Fruit fly (Drosophila melanogaster) whole organism, adult: Measurements from ENCODE around the gene Atat.
A peak's percentile ranks its signal among the peaks of the same experiment; 100 is the strongest.

Source experiments
- CG11617 ChIP-seq: fragments of 200-800 bp; sonication (Bioruptor generic); optimal IDR thresholded peaks from 2 replicates; lab custom pipeline; 2017; ENCODE audit warnings: mild to moderate bottlenecking, missing biosample characterization, missing genetic modification reagents, missing genetic modification characterization
- CG12768 ChIP-seq: fragments of 200-800 bp; sonication (Bioruptor generic); optimal IDR thresholded peaks from 2 replicates; lab custom pipeline; 2017; ENCODE audit warnings: missing biosample characterization, missing genetic modification characterization, mild to moderate bottlenecking, moderate library complexity, missing genetic modification reagents
- CG14711 ChIP-seq: fragments of 200-800 bp; sonication (Bioruptor generic); optimal IDR thresholded peaks from 2 replicates; lab custom pipeline; 2018; ENCODE audit warnings: missing biosample characterization, mild to moderate bottlenecking, missing genetic modification characterization, moderate library complexity
- CG1620 ChIP-seq: fragments of 200-800 bp; sonication (Bioruptor generic); optimal IDR thresholded peaks from 2 replicates; lab custom pipeline; 2016; ENCODE audit warnings: missing biosample characterization, missing genetic modification characterization
- CG33017 ChIP-seq: fragments of 200-800 bp; sonication (Bioruptor generic); optimal IDR thresholded peaks from 2 replicates; lab custom pipeline; 2018; ENCODE audit warnings: missing biosample characterization, mild to moderate bottlenecking, missing genetic modification characterization, moderate library complexity
- CG5204 ChIP-seq: fragments of 200-800 bp; sonication (Bioruptor generic); optimal IDR thresholded peaks from 2 replicates; lab custom pipeline; 2016; ENCODE audit warnings: missing biosample characterization, missing genetic modification characterization
- CG7045 ChIP-seq: fragments of 200-800 bp; sonication (Bioruptor generic); optimal IDR thresholded peaks from 2 replicates; lab custom pipeline; 2017; ENCODE audit warnings: missing biosample characterization, mild to moderate bottlenecking, missing genetic modification characterization
- CG7101 ChIP-seq: fragments of 200-800 bp; sonication (Bioruptor generic); optimal IDR thresholded peaks from 2 replicates; lab custom pipeline; 2018; ENCODE audit warnings: missing biosample characterization, mild to moderate bottlenecking, missing genetic modification characterization, moderate library complexity
- Clk ChIP-seq: fragments of 200-800 bp; sonication (Bioruptor generic); optimal IDR thresholded peaks from 2 replicates; lab custom pipeline; 2017; ENCODE audit warnings: missing biosample characterization, missing genetic modification characterization
- Crg-1 ChIP-seq: fragments of 200-800 bp; sonication (Bioruptor generic); optimal IDR thresholded peaks from 2 replicates; lab custom pipeline; 2016; ENCODE audit warnings: missing biosample characterization, missing genetic modification characterization
- Hr96 ChIP-seq: fragments of 200-800 bp; sonication (Bioruptor generic); optimal IDR thresholded peaks from 2 replicates; lab custom pipeline; 2016; ENCODE audit warnings: missing biosample characterization, missing genetic modification characterization
- Mnt ChIP-seq: fragments of 200-800 bp; sonication (Bioruptor generic); optimal IDR thresholded peaks from 2 replicates; lab custom pipeline; 2016; ENCODE audit warnings: missing biosample characterization, mild to moderate bottlenecking, missing genetic modification characterization
- bab1 ChIP-seq: fragments of 200-800 bp; sonication (Bioruptor generic); optimal IDR thresholded peaks from 3 replicates; lab custom pipeline; 2019; ENCODE audit warnings: missing biosample characterization, mild to moderate bottlenecking, missing genetic modification characterization, moderate library complexity
- cic ChIP-seq: fragments of 200-800 bp; sonication (Bioruptor generic); optimal IDR thresholded peaks from 2 replicates; lab custom pipeline; 2017; ENCODE audit warnings: missing biosample characterization, mild to moderate bottlenecking, missing genetic modification characterization, moderate library complexity
- cnc ChIP-seq, 2 experiments: fragments of >200 bp; optimal IDR thresholded peaks; 2 replicates each; lab custom pipeline; 2017
- kay ChIP-seq: fragments of 200-800 bp; sonication (Bioruptor generic); peaks from one replicate; lab custom pipeline; 2016; ENCODE audit warnings: missing biosample characterization, missing genetic modification characterization, borderline replicate concordance
- ovo ChIP-seq: fragments of 200-800 bp; sonication (Bioruptor generic); optimal IDR thresholded peaks from 2 replicates; lab custom pipeline; 2016; ENCODE audit warnings: missing biosample characterization, missing genetic modification characterization
- pad ChIP-seq: fragments of 200-800 bp; sonication (Bioruptor generic); optimal IDR thresholded peaks from 3 replicates; lab custom pipeline; 2017; ENCODE audit warnings: missing biosample characterization, missing genetic modification characterization, mild to moderate bottlenecking, moderate library complexity, missing genetic modification reagents
- tj ChIP-seq: fragments of 200-800 bp; sonication (Bioruptor generic); optimal IDR thresholded peaks from 3 replicates; lab custom pipeline; 2017; ENCODE audit warnings: missing biosample characterization, mild to moderate bottlenecking, missing genetic modification characterization, moderate library complexity
- toe ChIP-seq: fragments of 200-800 bp; sonication (Bioruptor generic); optimal IDR thresholded peaks from 2 replicates; lab custom pipeline; 2016; ENCODE audit warnings: missing biosample characterization, missing genetic modification characterization

The Atat gene

DNA sequence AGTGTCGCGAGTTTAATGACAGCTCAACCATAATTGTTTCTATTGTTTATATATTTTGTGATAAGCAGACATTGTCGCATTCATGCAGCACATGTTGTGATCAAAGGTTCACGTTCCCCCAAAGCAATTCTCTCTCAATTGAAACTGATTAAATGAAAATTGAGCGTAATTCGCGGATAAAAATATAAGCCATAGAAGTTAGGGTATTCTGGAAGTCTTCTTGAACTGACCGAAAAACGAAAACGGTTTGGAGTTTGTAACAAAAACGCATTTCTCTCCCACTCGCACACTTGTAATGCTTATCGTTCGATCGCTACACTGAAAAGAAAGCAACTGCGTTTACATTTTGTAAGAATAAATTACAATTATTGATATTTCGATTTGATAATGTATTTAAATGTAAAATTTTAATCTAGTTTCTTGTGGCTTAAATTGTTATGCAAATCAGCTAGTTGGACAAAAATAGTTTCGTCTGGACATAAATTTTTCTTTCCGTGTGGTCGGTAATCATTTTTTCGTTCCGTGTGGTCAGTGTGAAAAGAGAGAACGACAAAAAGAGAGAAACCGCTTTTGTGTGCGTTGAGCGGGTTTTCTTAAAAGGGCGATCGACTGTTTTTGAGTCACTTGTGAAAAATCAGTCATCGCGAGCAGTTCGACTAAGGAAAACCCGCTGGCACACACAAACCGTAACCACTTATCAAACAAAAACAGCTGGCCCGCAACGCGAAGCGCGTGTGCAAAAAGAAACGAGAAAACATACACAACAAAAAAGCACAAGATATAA, 3.7 kb downstream of the Atat start, which contains the start of gene aay:
Gene aay (plus strand): TSS at position 618 of the 784 bp plus-strand sequence.
- TF ChIP-seq CG33017 (tag; lab: Kevin White, UChicago) (peak; percentile 100), Crg-1 (GFP tag; lab: Kevin White, UChicago) (peak; percentile 92), cic (GFP tag; lab: Kevin White, UChicago) (peak; percentile 97), CG7045 (GFP tag; lab: Kevin White, UChicago) (peak; percentile 99), tj (GFP tag; lab: Kevin White, UChicago) (peak; percentile 96), kay (peak; percentile 100), CG14711 (peak; percentile 98), bab1 (GFP tag; lab: Kevin White, UChicago) (peak; percentile 99), pad (peak; percentile 94), CG11617 (GFP tag; lab: Kevin White, UChicago) (peak; percentile 99), CG12768 (GFP tag; lab: Kevin White, UChicago) (peak; percentile 99), Hr96 (GFP tag; lab: Kevin White, UChicago) (peak; percentile 98), CG7101 (tag; lab: Kevin White, UChicago) (peak; percentile 99), ovo (peak; percentile 96), Clk (GFP tag; lab: Kevin White, UChicago) (peak; percentile 98), CG1620 (GFP tag; lab: Kevin White, UChicago) (peak; percentile 97), CG5204 (GFP tag; lab: Kevin White, UChicago) (peak; percentile 99), Mnt (GFP tag; lab: Kevin White, UChicago) (peak; percentile 97), toe (peak; percentile 98), cnc (optimal IDR thresholded peaks at IDR 0.05; lab: Kevin White, UChicago) (no peak)

DNA sequence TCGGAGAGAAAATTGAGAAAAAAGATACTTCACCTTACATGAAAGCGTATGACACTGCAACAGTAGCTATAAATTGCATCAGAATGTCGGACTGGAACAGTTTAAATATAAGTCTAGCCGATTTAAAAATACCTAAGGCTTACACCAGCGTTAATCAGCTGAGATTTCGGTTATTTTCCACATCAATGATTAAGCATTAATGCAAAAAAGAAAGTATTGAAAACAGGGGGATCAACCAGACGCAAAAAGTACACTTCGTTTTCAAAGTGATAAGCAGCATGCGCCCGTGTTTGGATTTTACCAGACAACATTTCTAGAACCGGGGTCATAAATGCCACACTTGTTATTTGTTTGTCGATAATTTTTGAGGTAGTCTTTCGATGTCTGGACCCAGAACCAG, 4.4 kb downstream of the Atat start:
- TF ChIP-seq cnc (optimal IDR thresholded peaks at IDR 0.05; lab: Kevin White, UChicago) (peak in 1 of 2 experiments; percentile 62), pad (no peak)

DNA sequence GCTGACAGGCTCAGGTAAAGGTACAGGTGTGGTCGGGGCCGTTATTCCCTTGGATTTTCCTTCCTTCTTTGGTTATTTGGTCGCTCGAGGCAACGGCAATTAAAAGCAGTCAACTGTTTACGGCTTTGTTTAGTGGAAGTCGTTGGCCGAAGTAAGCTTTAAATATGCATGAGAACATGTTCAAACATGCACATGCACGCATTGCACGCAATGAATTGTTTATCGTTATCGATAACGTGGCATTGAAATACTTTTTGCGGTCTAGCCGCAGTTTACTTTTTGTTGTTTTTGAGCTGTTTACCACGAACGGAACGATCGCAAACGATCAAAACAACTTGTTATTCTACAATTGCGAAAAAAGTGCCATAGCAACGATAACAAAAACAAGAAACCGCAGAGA, 4.9 kb downstream of the Atat start:
- TF ChIP-seq ovo (peak; percentile 26), CG7045 (GFP tag; lab: Kevin White, UChicago) (no peak), CG7101 (tag; lab: Kevin White, UChicago) (no peak), bab1 (GFP tag; lab: Kevin White, UChicago) (no peak), toe (no peak), tj (GFP tag; lab: Kevin White, UChicago) (peak; percentile 33), Clk (GFP tag; lab: Kevin White, UChicago) (no peak), Hr96 (GFP tag; lab: Kevin White, UChicago) (no peak), Mnt (GFP tag; lab: Kevin White, UChicago) (no peak), cic (GFP tag; lab: Kevin White, UChicago) (peak; percentile 32), kay (no peak)

DNA sequence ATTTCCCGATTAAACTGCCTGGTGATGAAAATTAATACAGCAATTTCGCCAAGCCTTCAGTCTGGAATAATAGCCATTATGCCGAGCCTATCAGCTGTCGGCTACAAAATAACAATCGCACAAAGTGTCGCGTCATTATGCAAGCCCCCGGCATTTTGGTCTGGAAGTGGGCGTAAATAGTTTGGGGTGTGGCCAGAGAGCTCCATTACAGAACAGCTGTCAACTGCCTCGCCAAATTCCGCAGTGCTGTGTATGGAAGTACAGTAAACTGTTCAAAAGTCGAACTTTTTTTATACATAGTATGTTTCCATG, 5.8 kb downstream of the Atat start:
- TF ChIP-seq cic (GFP tag; lab: Kevin White, UChicago): no peak
- TF ChIP-seq CG7101 (tag; lab: Kevin White, UChicago): no peak
- no peak for TF ChIP-seq CG1620 (GFP tag; lab: Kevin White, UChicago)
- TF ChIP-seq cnc (optimal IDR thresholded peaks at IDR 0.05; lab: Kevin White, UChicago): peak; percentile 71 to 73
- no peak for TF ChIP-seq Clk (GFP tag; lab: Kevin White, UChicago)
- TF ChIP-seq toe: no peak

DNA sequence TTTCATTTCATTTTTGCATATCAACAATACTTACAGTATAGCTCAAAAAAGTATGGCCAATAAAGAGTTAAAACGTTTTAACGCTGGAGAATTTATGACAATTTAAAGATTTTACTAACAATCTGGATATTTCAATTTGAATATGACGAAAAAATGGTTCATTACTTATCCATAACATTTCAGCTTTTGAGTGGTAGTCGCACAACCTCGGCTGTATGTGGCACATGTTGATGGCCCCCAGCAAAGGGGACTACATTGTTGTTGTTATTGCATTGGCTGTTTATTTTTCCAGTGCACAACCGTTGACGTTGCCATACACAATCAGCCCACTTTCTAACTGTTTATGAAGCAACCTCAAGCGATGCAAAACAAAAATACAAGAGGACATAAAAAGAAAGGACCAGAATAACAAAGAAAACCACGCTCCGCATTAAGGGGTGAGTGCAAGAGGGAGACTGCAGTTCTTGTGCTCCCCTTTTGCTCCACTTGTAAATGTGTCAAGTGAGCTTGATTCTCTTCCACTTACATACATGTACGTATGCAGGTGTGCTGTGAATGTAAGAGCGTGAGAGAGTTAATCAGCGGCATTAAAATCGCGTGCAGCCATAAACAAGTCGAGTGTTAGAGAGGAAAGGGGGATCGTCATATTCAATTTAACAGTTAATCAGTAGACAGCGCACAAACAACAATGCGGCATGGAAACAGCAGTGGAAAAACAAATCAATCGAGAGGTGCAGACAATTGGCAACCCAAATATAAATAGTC, 6.3 kb downstream of the Atat start:
- TF ChIP-seq CG7045 (GFP tag; lab: Kevin White, UChicago) (peak; percentile 95), CG7101 (tag; lab: Kevin White, UChicago) (peak; percentile 95), Crg-1 (GFP tag; lab: Kevin White, UChicago) (peak; percentile 87), pad (peak; percentile 92), CG1620 (GFP tag; lab: Kevin White, UChicago) (peak; percentile 84), kay (peak; percentile 96), Mnt (GFP tag; lab: Kevin White, UChicago) (peak; percentile 89), CG12768 (GFP tag; lab: Kevin White, UChicago) (peak; percentile 88), Hr96 (GFP tag; lab: Kevin White, UChicago) (peak; percentile 80), bab1 (GFP tag; lab: Kevin White, UChicago) (peak; percentile 98), CG5204 (GFP tag; lab: Kevin White, UChicago) (peak; percentile 89), CG33017 (tag; lab: Kevin White, UChicago) (peak; percentile 96), Clk (GFP tag; lab: Kevin White, UChicago) (peak; percentile 61), tj (GFP tag; lab: Kevin White, UChicago) (peak; percentile 94), toe (peak; percentile 58), ovo (peak; percentile 84), CG14711 (peak; percentile 91), CG11617 (GFP tag; lab: Kevin White, UChicago) (peak; percentile 95), cnc (optimal IDR thresholded peaks at IDR 0.05; lab: Kevin White, UChicago) (no peak), cic (GFP tag; lab: Kevin White, UChicago) (peak; percentile 87)

DNA sequence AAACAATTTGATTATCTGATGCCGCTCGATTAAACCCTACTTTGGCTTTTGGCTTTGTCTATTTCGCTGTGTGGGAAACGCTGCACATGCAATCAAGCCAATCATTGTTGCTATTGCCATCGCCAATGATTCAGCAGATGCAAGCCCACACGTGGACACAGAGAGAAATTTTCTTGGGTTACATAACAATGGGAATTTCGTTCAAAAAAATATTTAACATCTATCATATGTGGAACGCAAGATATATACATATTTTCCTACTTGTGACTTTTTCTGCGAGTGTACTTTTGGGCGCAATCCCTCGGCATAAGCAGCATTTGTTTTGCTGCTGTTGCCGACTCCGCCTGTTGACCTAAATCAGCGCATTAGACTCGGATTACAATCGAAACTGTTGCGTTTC, 7.2 kb downstream of the Atat start:
- TF ChIP-seq cnc (optimal IDR thresholded peaks at IDR 0.05; lab: Kevin White, UChicago) (peak; percentile 40 to 63), Hr96 (GFP tag; lab: Kevin White, UChicago) (peak; percentile 38), toe (no peak), Crg-1 (GFP tag; lab: Kevin White, UChicago) (no peak), CG11617 (GFP tag; lab: Kevin White, UChicago) (no peak), bab1 (GFP tag; lab: Kevin White, UChicago) (peak; percentile 41), CG12768 (GFP tag; lab: Kevin White, UChicago) (peak; percentile 24), Clk (GFP tag; lab: Kevin White, UChicago) (no peak), cic (GFP tag; lab: Kevin White, UChicago) (no peak), tj (GFP tag; lab: Kevin White, UChicago) (peak; percentile 54), Mnt (GFP tag; lab: Kevin White, UChicago) (no peak), CG5204 (GFP tag; lab: Kevin White, UChicago) (peak; percentile 35)
